Worm (Caenorhabditis elegans): ENCODE data around the gene M01H9.4.

Gene M01H9.4

DNA sequence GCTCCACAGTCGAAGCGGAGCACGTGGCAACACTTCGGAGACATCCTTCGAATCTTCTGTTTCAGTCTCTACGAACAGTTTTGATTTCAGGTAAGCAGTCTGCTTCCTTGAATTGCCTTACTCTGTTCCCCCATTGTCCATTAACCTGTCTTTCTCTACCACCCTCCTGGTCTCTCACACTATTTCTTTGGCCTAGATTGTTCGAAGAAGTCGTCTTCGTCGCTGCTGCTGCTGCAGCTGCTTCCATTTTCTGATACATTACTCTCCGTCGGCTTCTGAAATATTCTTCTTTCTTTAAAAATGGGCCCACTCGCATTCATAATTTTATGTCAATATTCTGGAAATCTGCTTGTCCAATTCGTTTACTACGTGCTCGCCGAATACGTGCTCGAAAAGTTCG lies 31.1 kb downstream of the M01H9.4 start, which contains the start of gene R08C7.1:
TSS of gene R08C7.1 (plus strand) at position 301 of the 400 bp plus-strand sequence.
- peak; percentile 6 for TF ChIP-seq nhr-23 (tag; optimal IDR thresholded peaks at IDR 0.05)
- TF ChIP-seq ama-1 (optimal IDR thresholded peaks at IDR 0.05), result no peak

DNA sequence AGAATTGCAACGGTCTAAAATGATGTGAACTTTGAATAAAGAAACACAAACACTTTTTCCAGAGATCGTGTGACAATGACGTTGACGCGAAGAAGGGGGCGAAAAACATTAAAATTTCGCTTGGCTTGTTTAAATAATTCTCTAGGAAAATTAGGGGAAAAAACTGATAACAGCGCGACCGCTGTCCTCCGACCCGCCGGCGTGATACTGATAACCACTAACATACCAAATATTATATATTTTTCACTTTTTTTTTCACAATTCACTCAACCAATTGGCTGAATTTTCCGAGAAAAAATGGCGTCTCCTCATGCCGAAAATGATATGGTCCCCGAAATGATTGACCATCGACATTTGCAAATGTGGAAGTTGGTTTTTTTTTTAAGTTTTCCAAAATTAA lies 32.9 kb downstream of the M01H9.4 start:
- no peak for TF ChIP-seq R02D3.7 (tag; optimal IDR thresholded peaks at IDR 0.05)
- peak; percentile 88 for TF ChIP-seq pqm-1 (tag; optimal IDR thresholded peaks at IDR 0.05)
- no peak for TF ChIP-seq hmg-11 (tag; optimal IDR thresholded peaks at IDR 0.05)
- no peak for TF ChIP-seq ceh-16 (tag; optimal IDR thresholded peaks at IDR 0.05)
- TF ChIP-seq mml-1 (tag; optimal IDR thresholded peaks at IDR 0.05), result no peak
- TF ChIP-seq ama-1 (optimal IDR thresholded peaks at IDR 0.05), result peak; percentile 13
- TF ChIP-seq elt-2 (tag; optimal IDR thresholded peaks at IDR 0.05), result peak; percentile 86
- TF ChIP-seq nhr-43 (tag; optimal IDR thresholded peaks at IDR 0.05; ENCODE audit: poor library complexity, severe bottlenecking), result peak; percentile 57
- peak; percentile 5 for TF ChIP-seq nhr-23 (tag; optimal IDR thresholded peaks at IDR 0.05)
- TF ChIP-seq pha-4 (tag; optimal IDR thresholded peaks at IDR 0.05), result peak; percentile 38

DNA sequence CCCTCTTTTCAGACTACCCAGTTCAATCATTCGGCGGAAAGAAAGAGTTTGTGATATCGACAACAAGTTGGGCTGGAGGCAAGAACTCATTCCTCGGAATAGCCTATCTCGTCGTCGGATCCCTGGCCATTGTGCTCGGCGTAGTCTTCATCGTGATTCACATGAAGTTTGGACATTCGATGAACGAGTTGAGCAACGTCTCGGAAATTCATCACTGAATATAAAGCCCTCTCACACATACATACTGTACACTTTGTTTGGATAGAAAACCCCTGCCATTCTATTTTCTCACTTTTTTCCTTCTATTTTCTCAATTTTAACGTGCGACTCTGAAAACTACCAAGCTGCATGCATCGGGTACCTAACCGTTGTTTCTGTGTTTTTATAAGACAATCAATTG lies 33.3 kb downstream of the M01H9.4 start, which contains the start of gene R08C7.12:
TSS of gene R08C7.12 (plus strand) at position 301 of the 400 bp plus-strand sequence.
- TF ChIP-seq nhr-77 (tag; optimal IDR thresholded peaks at IDR 0.05) (no peak), nhr-28 (tag; optimal IDR thresholded peaks at IDR 0.05) (no peak), nhr-237 (tag; optimal IDR thresholded peaks at IDR 0.05) (no peak), nhr-43 (tag; optimal IDR thresholded peaks at IDR 0.05; ENCODE audit: poor library complexity, severe bottlenecking) (no peak), nhr-11 (tag; optimal IDR thresholded peaks at IDR 0.05) (no peak), ceh-9 (tag; optimal IDR thresholded peaks at IDR 0.05) (no peak), nhr-23 (tag; optimal IDR thresholded peaks at IDR 0.05) (no peak), ZK546.5 (tag; optimal IDR thresholded peaks at IDR 0.05) (no peak), mdl-1 (tag; optimal IDR thresholded peaks at IDR 0.05) (no peak), nhr-12 (tag; optimal IDR thresholded peaks at IDR 0.05) (no peak), ceh-82 (tag; optimal IDR thresholded peaks at IDR 0.05) (no peak), nhr-67 (tag; optimal IDR thresholded peaks at IDR 0.05) (no peak), skn-1 (tag; optimal IDR thresholded peaks at IDR 0.05) (no peak)

DNA sequence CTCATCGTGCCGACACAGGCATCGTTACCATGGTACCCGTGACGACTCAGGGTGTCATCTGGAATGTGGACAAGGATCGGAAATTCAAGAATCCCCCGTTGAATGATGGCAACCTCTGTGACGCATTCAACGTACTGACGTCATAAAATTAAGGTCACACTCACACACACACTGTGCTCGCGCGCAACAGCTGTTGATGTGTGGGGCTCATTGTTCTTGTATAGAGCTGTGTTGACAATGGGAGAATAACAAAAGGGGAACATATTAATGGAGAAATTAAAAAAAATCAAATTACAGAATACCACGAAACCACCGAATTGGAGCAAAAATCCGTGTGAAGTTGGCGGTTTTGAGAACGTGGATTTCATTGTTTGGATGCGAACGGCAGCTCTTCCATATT lies 34.4 kb downstream of the M01H9.4 start:
- TF ChIP-seq pha-4 (tag; optimal IDR thresholded peaks at IDR 0.05) (peak; percentile 8), mml-1 (tag; optimal IDR thresholded peaks at IDR 0.05) (no peak)

DNA sequence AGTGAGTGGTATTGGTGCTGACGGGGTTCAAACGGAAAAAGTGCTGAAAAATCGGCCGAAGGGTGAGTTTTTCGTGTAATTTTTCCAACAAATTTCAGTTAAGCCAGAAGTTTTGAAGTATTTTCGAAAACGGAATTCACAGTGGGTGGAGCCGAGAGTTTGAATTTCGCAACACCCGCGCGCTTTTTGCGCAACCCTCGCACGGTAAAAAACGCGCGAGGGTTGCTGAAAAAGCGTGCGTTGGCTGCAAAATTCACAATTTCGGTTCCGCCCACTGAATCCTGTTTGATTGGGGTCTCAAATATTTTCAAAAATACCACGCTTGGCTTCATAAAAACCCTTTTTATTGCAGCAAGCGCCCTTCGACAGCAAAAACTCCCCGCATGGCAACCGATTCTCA lies 35.3 kb downstream of the M01H9.4 start:
- no peak for TF ChIP-seq ceh-16 (tag; optimal IDR thresholded peaks at IDR 0.05)
- no peak for TF ChIP-seq ZK546.5 (tag; optimal IDR thresholded peaks at IDR 0.05)
- TF ChIP-seq nhr-12 (tag; optimal IDR thresholded peaks at IDR 0.05), result no peak
- no peak for TF ChIP-seq daf-12 (tag; optimal IDR thresholded peaks at IDR 0.05)
- TF ChIP-seq ama-1 (optimal IDR thresholded peaks at IDR 0.05), result no peak
- no peak for TF ChIP-seq pha-4 (tag; optimal IDR thresholded peaks at IDR 0.05)
- no peak for TF ChIP-seq nhr-76 (tag; optimal IDR thresholded peaks at IDR 0.05)
- TF ChIP-seq hmg-11 (tag; optimal IDR thresholded peaks at IDR 0.05), result no peak
- no peak for TF ChIP-seq pqm-1 (tag; optimal IDR thresholded peaks at IDR 0.05)
- TF ChIP-seq egl-27 (tag; optimal IDR thresholded peaks at IDR 0.05), result no peak
- TF ChIP-seq ceh-9 (tag; optimal IDR thresholded peaks at IDR 0.05), result no peak
- no peak for TF ChIP-seq mml-1 (tag; optimal IDR thresholded peaks at IDR 0.05)
- TF ChIP-seq zag-1 (tag; optimal IDR thresholded peaks at IDR 0.05), result no peak
- no peak for TF ChIP-seq ztf-4 (tag; optimal IDR thresholded peaks at IDR 0.05)
- no peak for TF ChIP-seq nhr-11 (tag; optimal IDR thresholded peaks at IDR 0.05)
- no peak for TF ChIP-seq R02D3.7 (tag; optimal IDR thresholded peaks at IDR 0.05)
- TF ChIP-seq nhr-77 (tag; optimal IDR thresholded peaks at IDR 0.05), result no peak
- TF ChIP-seq eor-1 (tag; optimal IDR thresholded peaks at IDR 0.05), result no peak

DNA sequence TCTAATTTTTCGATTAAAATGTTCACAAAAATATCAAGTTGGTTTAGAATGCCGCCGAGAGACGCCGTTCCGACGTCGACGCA lies 35.6 kb downstream of the M01H9.4 start, which contains the start of gene chat-1:
TSS of gene chat-1 (plus strand) at position 48 of the 83 bp plus-strand sequence.
- TF ChIP-seq lin-39 (tag; optimal IDR thresholded peaks at IDR 0.05) (no peak), ceh-9 (tag; optimal IDR thresholded peaks at IDR 0.05) (no peak), nhr-23 (tag; optimal IDR thresholded peaks at IDR 0.05) (no peak), tbx-2 (tag; optimal IDR thresholded peaks at IDR 0.05) (no peak), unc-39 (tag; optimal IDR thresholded peaks at IDR 0.05) (no peak), nhr-77 (tag; optimal IDR thresholded peaks at IDR 0.05) (no peak)

DNA sequence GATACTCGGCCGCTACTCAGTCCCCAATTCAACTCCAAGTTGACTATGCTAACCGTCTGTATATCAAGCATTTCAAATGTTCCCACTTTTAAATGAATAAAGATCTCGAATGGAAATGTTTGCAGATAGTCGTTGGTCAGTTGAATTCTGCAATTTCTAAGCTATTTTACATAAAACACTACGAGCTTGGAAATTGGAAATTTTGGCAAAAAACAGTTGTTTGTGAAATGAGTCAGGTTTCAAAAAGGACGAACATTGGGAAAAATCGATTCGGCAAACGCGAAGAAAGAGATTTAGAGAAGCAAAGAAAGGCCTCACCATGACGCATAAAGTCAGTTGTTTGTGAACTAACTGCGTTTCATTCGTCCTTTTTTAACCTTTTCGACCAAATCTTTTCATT lies 35.8 kb downstream of the M01H9.4 start:
- TF ChIP-seq ZK546.5 (tag; optimal IDR thresholded peaks at IDR 0.05) (peak; percentile 1), nhr-28 (tag; optimal IDR thresholded peaks at IDR 0.05) (no peak), ztf-11 (tag; optimal IDR thresholded peaks at IDR 0.05) (no peak), elt-1 (tag; optimal IDR thresholded peaks at IDR 0.05) (no peak), elt-3 (tag; optimal IDR thresholded peaks at IDR 0.05) (no peak), nhr-77 (tag; optimal IDR thresholded peaks at IDR 0.05) (no peak), nhr-23 (tag; optimal IDR thresholded peaks at IDR 0.05) (peak; percentile 43), unc-62 (GFP tag; optimal IDR thresholded peaks at IDR 0.05) (no peak), nhr-12 (tag; optimal IDR thresholded peaks at IDR 0.05) (no peak), nfya-1 (tag; optimal IDR thresholded peaks at IDR 0.05; ENCODE audit: insufficient read depth) (peak; percentile 59), ceh-28 (tag; optimal IDR thresholded peaks at IDR 0.05) (peak; percentile 84), pqm-1 (tag; optimal IDR thresholded peaks at IDR 0.05) (peak; percentile 20), unc-39 (tag; optimal IDR thresholded peaks at IDR 0.05) (no peak), zag-1 (tag; optimal IDR thresholded peaks at IDR 0.05) (no peak), mml-1 (tag; optimal IDR thresholded peaks at IDR 0.05) (no peak), nhr-67 (tag; optimal IDR thresholded peaks at IDR 0.05) (no peak), eor-1 (tag; optimal IDR thresholded peaks at IDR 0.05) (no peak), R02D3.7 (tag; optimal IDR thresholded peaks at IDR 0.05) (peak; percentile 42), lin-39 (tag; optimal IDR thresholded peaks at IDR 0.05) (no peak), sea-2 (GFP tag; optimal IDR thresholded peaks at IDR 0.05) (no peak), mdl-1 (tag; optimal IDR thresholded peaks at IDR 0.05) (no peak), aly-2 (tag; optimal IDR thresholded peaks at IDR 0.05) (no peak), ceh-16 (tag; optimal IDR thresholded peaks at IDR 0.05) (no peak), ama-1 (optimal IDR thresholded peaks at IDR 0.05) (peak; percentile 83), jun-1 (tag; optimal IDR thresholded peaks at IDR 0.05) (no peak)

Data from whole organism, L3 larva.